Fruit fly (Drosophila melanogaster): ENCODE data around the gene CG33177.

CG33177 gene

dm6 chrX:15121714-15122113, 40.5 kb downstream of the CG33177 start (continued):
- no peak for TF ChIP-seq CG1233 (GFP tag; optimal IDR thresholded peaks at IDR 0.05)
- no peak for TF ChIP-seq CG10209 (GFP tag; optimal IDR thresholded peaks at IDR 0.05)
- TF ChIP-seq Doc3 (GFP tag; IDR thresholded peaks at IDR 0.05; ENCODE audit: partially characterized antibody), result no peak
- 0 out of 2 replicates have a peak, but pooled peaks have one; percentile 19 for TF ChIP-seq CG32772 (GFP tag; IDR thresholded peaks at IDR 0.05)
- no peak for TF ChIP-seq CG3065 (GFP tag; optimal IDR thresholded peaks at IDR 0.05)
- TF ChIP-seq CG15514 (GFP tag; optimal IDR thresholded peaks at IDR 0.05), result no peak
- TF ChIP-seq bcd (GFP tag; optimal IDR thresholded peaks at IDR 0.05), result no peak
- no peak for TF ChIP-seq fd102C (GFP tag; optimal IDR thresholded peaks at IDR 0.05)
- TF ChIP-seq mam (GFP tag; optimal IDR thresholded peaks at IDR 0.05), result no peak
- TF ChIP-seq Gsc (GFP tag; IDR thresholded peaks at IDR 0.05), result no peak
- no peak for TF ChIP-seq bowl (GFP tag; IDR thresholded peaks at IDR 0.05)
- no peak for TF ChIP-seq Hr3 (GFP tag; optimal IDR thresholded peaks at IDR 0.05)
- no peak for TF ChIP-seq CG4820 (GFP tag; optimal IDR thresholded peaks at IDR 0.05)
- TF ChIP-seq nom (GFP tag; optimal IDR thresholded peaks at IDR 0.05), result no peak
- TF ChIP-seq so (GFP tag; IDR thresholded peaks at IDR 0.05), result no peak
- TF ChIP-seq Dp (GFP tag; optimal IDR thresholded peaks at IDR 0.05), result no peak
- TF ChIP-seq dimm (GFP tag; IDR thresholded peaks at IDR 0.05), result no peak
- no peak for TF ChIP-seq HLHmδ (GFP tag; optimal IDR thresholded peaks at IDR 0.05)
- TF ChIP-seq CG10654 (GFP tag; optimal IDR thresholded peaks at IDR 0.05), result no peak
- TF ChIP-seq ems (GFP tag; optimal IDR thresholded peaks at IDR 0.05), result no peak
- TF ChIP-seq tap (tag; optimal IDR thresholded peaks at IDR 0.05), result peak; percentile 35
- no peak for TF ChIP-seq kay (GFP tag; optimal IDR thresholded peaks at IDR 0.05)
- TF ChIP-seq crc (GFP tag; optimal IDR thresholded peaks at IDR 0.05), result no peak
- TF ChIP-seq CG6854 (GFP tag; optimal IDR thresholded peaks at IDR 0.05), result no peak
- TF ChIP-seq pho (GFP tag; optimal IDR thresholded peaks at IDR 0.05), result no peak
- no peak for TF ChIP-seq Atf3 (GFP tag; optimal IDR thresholded peaks at IDR 0.05)
- no peak for TF ChIP-seq CG11247 (GFP tag; IDR thresholded peaks at IDR 0.05)
- no peak for TF ChIP-seq pita (GFP tag; optimal IDR thresholded peaks at IDR 0.05)
- TF ChIP-seq stc (GFP tag; IDR thresholded peaks at IDR 0.05), result peak; percentile 57
- no peak for TF ChIP-seq bigmax (GFP tag; optimal IDR thresholded peaks at IDR 0.05)
- TF ChIP-seq CG8924 (tag; optimal IDR thresholded peaks at IDR 0.05), result peak; percentile 52
- no peak for TF ChIP-seq Xbp1 (GFP tag; optimal IDR thresholded peaks at IDR 0.05)
- TF ChIP-seq CG7987 (GFP tag; optimal IDR thresholded peaks at IDR 0.05), result no peak
- TF ChIP-seq CG6272 (GFP tag; IDR thresholded peaks at IDR 0.05), result no peak
- TF ChIP-seq Bteb2 (GFP tag; optimal IDR thresholded peaks at IDR 0.05), result no peak
- no peak for TF ChIP-seq bbx (GFP tag; IDR thresholded peaks at IDR 0.05; ENCODE audit: partially characterized antibody)
- TF ChIP-seq dmrt99B (tag; optimal IDR thresholded peaks at IDR 0.05), result peak; percentile 76
- peak; percentile 55; the same call in 1 of the 2 replicates for TF ChIP-seq HLH3B (GFP tag; IDR thresholded peaks at IDR 0.05)
- TF ChIP-seq Fer2 (tag; optimal IDR thresholded peaks at IDR 0.05), result no peak
- no peak for TF ChIP-seq CG11085 (GFP tag; IDR thresholded peaks at IDR 0.05)
- no peak for TF ChIP-seq ci (GFP tag; IDR thresholded peaks at IDR 0.05)
- TF ChIP-seq E2f1 (GFP tag; IDR thresholded peaks at IDR 0.05), result no peak
- no peak for TF ChIP-seq chm (GFP tag; IDR thresholded peaks at IDR 0.05)
- no peak for TF ChIP-seq CG31388 (GFP tag; optimal IDR thresholded peaks at IDR 0.05)
- no peak for TF ChIP-seq CG4730 (GFP tag; IDR thresholded peaks at IDR 0.05)
- TF ChIP-seq eyg (GFP tag; optimal IDR thresholded peaks at IDR 0.05), result no peak
- no peak for TF ChIP-seq Mad (GFP tag; optimal IDR thresholded peaks at IDR 0.05)
- TF ChIP-seq BEAF-32 (GFP tag; optimal IDR thresholded peaks at IDR 0.05), result no peak
- no peak for TF ChIP-seq CG2120 (GFP tag; optimal IDR thresholded peaks at IDR 0.05)
- TF ChIP-seq Lim3 (GFP tag; IDR thresholded peaks at IDR 0.05), result no peak
- TF ChIP-seq cas (GFP tag; IDR thresholded peaks at IDR 0.05), result no peak
- TF ChIP-seq CG2678 (tag; optimal IDR thresholded peaks at IDR 0.05), result peak; percentile 61
- TF ChIP-seq CG12744 (GFP tag; optimal IDR thresholded peaks at IDR 0.05), result no peak

Data from whole organism, embryonic.